Fruit fly (Drosophila melanogaster) whole organism, embryonic: ENCODE data around the gene ppl.
A peak's percentile ranks its signal among the peaks of the same experiment; 100 is the strongest.

ENCODE experiments used
- Adf1 ChIP-seq: fragments of 200-800 bp; sonication (Bioruptor generic); IDR thresholded peaks from 2 replicates; pipeline ENCODE4 v1.3.6; 2022; ENCODE audit warnings: missing biosample characterization, missing genetic modification characterization
- Bteb2 ChIP-seq: fragments of 200-800 bp; sonication (Bioruptor generic); optimal IDR thresholded peaks from 2 replicates; lab custom pipeline; 2016; ENCODE audit warnings: missing biosample characterization, missing genetic modification characterization
- CG10267 ChIP-seq: fragments of 200-800 bp; sonication (Bioruptor generic); optimal IDR thresholded peaks from 2 replicates; lab custom pipeline; 2018; ENCODE audit warnings: missing biosample characterization, mild to moderate bottlenecking, missing genetic modification characterization, moderate library complexity
- CG10462 ChIP-seq: fragments of 200-800 bp; sonication (Bioruptor generic); optimal IDR thresholded peaks from 2 replicates; lab custom pipeline; 2016; ENCODE audit warnings: missing biosample characterization, missing genetic modification characterization
- CG10979 ChIP-seq: fragments of 200-800 bp; sonication (Bioruptor generic); optimal IDR thresholded peaks from 2 replicates; lab custom pipeline; 2018; ENCODE audit warnings: missing biosample characterization, mild to moderate bottlenecking, missing genetic modification characterization, moderate library complexity
- CG11247 ChIP-seq: fragments of 200-800 bp; sonication (Bioruptor generic); IDR thresholded peaks from 2 replicates; pipeline ENCODE4 v1.3.6; 2022; ENCODE audit warnings: missing biosample characterization, missing genetic modification characterization
- CG11398 ChIP-seq: fragments of 200-800 bp; sonication (Bioruptor generic); optimal IDR thresholded peaks from 2 replicates; lab custom pipeline; 2016; ENCODE audit warnings: missing biosample characterization, missing genetic modification characterization
- CG12071 ChIP-seq: fragments of 200-800 bp; sonication (Bioruptor generic); optimal IDR thresholded peaks from 3 replicates; lab custom pipeline; 2018; ENCODE audit warnings: missing biosample characterization, mild to moderate bottlenecking, missing genetic modification characterization
- CG15601 ChIP-seq: fragments of 200-800 bp; sonication (Bioruptor generic); optimal IDR thresholded peaks from 3 replicates; lab custom pipeline; 2019; ENCODE audit warnings: missing biosample characterization, mild to moderate bottlenecking, missing genetic modification characterization, moderate library complexity
- CG1647 ChIP-seq: fragments of 200-800 bp; sonication (Bioruptor generic); optimal IDR thresholded peaks from 3 replicates; lab custom pipeline; 2016; ENCODE audit warnings: missing biosample characterization, missing genetic modification characterization
- CG18764 ChIP-seq: fragments of 200-800 bp; sonication (Bioruptor generic); optimal IDR thresholded peaks from 3 replicates; lab custom pipeline; 2016; ENCODE audit warnings: missing biosample characterization, missing genetic modification characterization
- CG2875 ChIP-seq: fragments of 200-800 bp; sonication (Bioruptor generic); optimal IDR thresholded peaks from 2 replicates; lab custom pipeline; 2017; ENCODE audit warnings: missing biosample characterization, mild to moderate bottlenecking, missing genetic modification characterization, missing genetic modification reagents
- CG30020 ChIP-seq: fragments of 200-800 bp; optimal IDR thresholded peaks from 2 replicates; lab custom pipeline; 2019; ENCODE audit warnings: missing biosample characterization, mild to moderate bottlenecking, missing genetic modification characterization, moderate library complexity
- CG32767 ChIP-seq: fragments of 200-800 bp; sonication (Bioruptor generic); IDR thresholded peaks from 2 replicates; pipeline ENCODE4 v1.3.6; 2022; ENCODE audit warnings: missing biosample characterization, missing genetic modification characterization
- CG4820 ChIP-seq: fragments of 200-800 bp; sonication (Bioruptor generic); optimal IDR thresholded peaks from 3 replicates; lab custom pipeline; 2016; ENCODE audit warnings: missing biosample characterization, missing genetic modification characterization
- CG5245 ChIP-seq: fragments of 200-800 bp; sonication (Bioruptor generic); optimal IDR thresholded peaks from 3 replicates; lab custom pipeline; 2016; ENCODE audit warnings: missing biosample characterization, missing genetic modification characterization
- CG6175 ChIP-seq: fragments of 200-800 bp; sonication (Bioruptor generic); IDR thresholded peaks from 3 replicates; pipeline ENCODE4 v1.3.6; 2022; ENCODE audit warnings: missing biosample characterization, missing genetic modification characterization
- CG7987 ChIP-seq: fragments of 200-800 bp; sonication (Bioruptor generic); optimal IDR thresholded peaks from 2 replicates; lab custom pipeline; 2018; ENCODE audit warnings: missing biosample characterization, mild to moderate bottlenecking, missing genetic modification characterization, moderate library complexity
- CG9797 ChIP-seq: fragments of 200-800 bp; sonication (Bioruptor generic); optimal IDR thresholded peaks from 3 replicates; lab custom pipeline; 2018; ENCODE audit warnings: missing biosample characterization, mild to moderate bottlenecking, missing genetic modification characterization
- CHES-1-like ChIP-seq: fragments of 200-800 bp; sonication (Bioruptor generic); optimal IDR thresholded peaks from 2 replicates; lab custom pipeline; 2016; ENCODE audit warnings: missing biosample characterization, missing genetic modification characterization
- CTCF ChIP-seq: fragments of 200-800 bp; sonication (Bioruptor generic); optimal IDR thresholded peaks from 2 replicates; lab custom pipeline; 2017; ENCODE audit warnings: missing biosample characterization, mild to moderate bottlenecking, missing genetic modification characterization, moderate library complexity
- D19A ChIP-seq: fragments of 200-800 bp; optimal IDR thresholded peaks from 3 replicates; lab custom pipeline; 2019; ENCODE audit warnings: missing biosample characterization, mild to moderate bottlenecking, missing genetic modification characterization, moderate library complexity
- H2.0 ChIP-seq: fragments of 200-800 bp; sonication (Bioruptor generic); IDR thresholded peaks from 2 replicates; pipeline ENCODE4 v1.3.6; 2022; ENCODE audit warnings: missing biosample characterization, missing genetic modification characterization
- HLH54F ChIP-seq: fragments of 200-800 bp; sonication (Bioruptor generic); optimal IDR thresholded peaks from 3 replicates; lab custom pipeline; 2016; ENCODE audit warnings: missing biosample characterization, missing genetic modification characterization
- Hey ChIP-seq: fragments of 200-800 bp; sonication (Bioruptor generic); optimal IDR thresholded peaks from 3 replicates; lab custom pipeline; 2018; ENCODE audit warnings: missing biosample characterization, mild to moderate bottlenecking, missing genetic modification characterization
- Hmx ChIP-seq: fragments of 200-800 bp; sonication (Bioruptor generic); optimal IDR thresholded peaks from 2 replicates; lab custom pipeline; 2016; ENCODE audit warnings: missing biosample characterization, missing genetic modification characterization
- Hr39 ChIP-seq: fragments of >200 bp; optimal IDR thresholded peaks from 2 replicates; lab custom pipeline; 2017
- Neu2 ChIP-seq: fragments of 200-800 bp; sonication (Bioruptor generic); optimal IDR thresholded peaks from 3 replicates; lab custom pipeline; 2016; ENCODE audit warnings: missing biosample characterization, missing genetic modification characterization, borderline replicate concordance
- Nf-YB ChIP-seq: fragments of 200-800 bp; sonication (Bioruptor generic); optimal IDR thresholded peaks from 3 replicates; lab custom pipeline; 2019; ENCODE audit warnings: missing biosample characterization, mild to moderate bottlenecking, missing genetic modification characterization, moderate library complexity
- Optix ChIP-seq: fragments of 200-800 bp; sonication (Bioruptor generic); IDR thresholded peaks from 3 replicates; pipeline ENCODE4 v1.3.6; 2022; ENCODE audit warnings: missing biosample characterization, missing genetic modification characterization
- Side ChIP-seq: fragments of 200-800 bp; sonication (Bioruptor generic); optimal IDR thresholded peaks from 2 replicates; lab custom pipeline; 2016; ENCODE audit warnings: missing biosample characterization, missing genetic modification characterization
- Ssrp ChIP-seq: fragments of 200-800 bp; sonication (Bioruptor generic); optimal IDR thresholded peaks from 2 replicates; lab custom pipeline; 2018; ENCODE audit warnings: missing biosample characterization, mild to moderate bottlenecking, missing genetic modification characterization, moderate library complexity
- Vsx1 ChIP-seq: fragments of 200-800 bp; sonication (Bioruptor generic); optimal IDR thresholded peaks from 2 replicates; lab custom pipeline; 2017; ENCODE audit warnings: missing biosample characterization, mild to moderate bottlenecking, missing genetic modification characterization, missing genetic modification reagents
- Xbp1 ChIP-seq: fragments of 200-800 bp; sonication (Bioruptor generic); optimal IDR thresholded peaks from 3 replicates; lab custom pipeline; 2016; ENCODE audit warnings: missing biosample characterization, mild to moderate bottlenecking, missing genetic modification characterization
- br ChIP-seq: fragments of >200 bp; optimal IDR thresholded peaks from 2 replicates; lab custom pipeline; 2017
- crc ChIP-seq: fragments of 200-800 bp; sonication (Bioruptor generic); optimal IDR thresholded peaks from 2 replicates; lab custom pipeline; 2016; ENCODE audit warnings: missing biosample characterization, missing genetic modification characterization
- dmrt11E ChIP-seq: fragments of 200-800 bp; sonication (Bioruptor generic); optimal IDR thresholded peaks from 3 replicates; lab custom pipeline; 2018; ENCODE audit warnings: missing biosample characterization, mild to moderate bottlenecking, missing genetic modification characterization, moderate library complexity
- gro ChIP-seq: fragments of 200-800 bp; sonication (Bioruptor generic); optimal IDR thresholded peaks from 2 replicates; lab custom pipeline; 2016; ENCODE audit warnings: missing biosample characterization, missing genetic modification characterization
- h ChIP-seq: fragments of >200 bp; optimal IDR thresholded peaks from 2 replicates; lab custom pipeline; 2017
- insv ChIP-seq, 2 experiments: fragments of 200-800 bp; sonication (Bioruptor generic); optimal IDR thresholded peaks; 3 replicates each; lab custom pipeline; 2016 to 2018; ENCODE audit warnings: missing biosample characterization in 2 of 2, missing genetic modification characterization in 2 of 2
- klu ChIP-seq: fragments of 200-800 bp; sonication (Bioruptor generic); IDR thresholded peaks from 2 replicates; pipeline ENCODE4 v1.3.6; 2022; ENCODE audit warnings: missing biosample characterization, missing genetic modification characterization
- lmd ChIP-seq: fragments of 200-800 bp; sonication (Bioruptor generic); IDR thresholded peaks from 2 replicates; pipeline ENCODE4 v1.3.6; 2022; ENCODE audit warnings: missing biosample characterization, missing genetic modification characterization
- lola ChIP-seq, 3 experiments: fragments of >200 bp in 2 of 3; fragments of 200-800 bp in 1 of 3; sonication (Bioruptor generic) in 1 of 3; optimal IDR thresholded peaks; 2 replicates each; lab custom pipeline; 2017 to 2019; ENCODE audit warnings: missing biosample characterization in 3 of 3, missing genetic modification characterization in 3 of 3, mild to moderate bottlenecking in 1 of 3, moderate library complexity in 1 of 3
- lov ChIP-seq, 2 experiments: fragments of 200-800 bp in 1 of 2; fragments of >200 bp in 1 of 2; sonication (Bioruptor generic) in 1 of 2; IDR thresholded peaks in 1 of 2; optimal IDR thresholded peaks in 1 of 2; 2 replicates in 1 of 2; 3 replicates in 1 of 2; pipeline versions ENCODE4 v1.3.6 to Lab custom; 2017 to 2022; ENCODE audit warnings: missing biosample characterization in 1 of 2, missing genetic modification characterization in 1 of 2
- maf-S ChIP-seq: fragments of 200-800 bp; sonication (Bioruptor generic); optimal IDR thresholded peaks from 2 replicates; lab custom pipeline; 2016; ENCODE audit warnings: missing biosample characterization, missing genetic modification characterization
- mld ChIP-seq: fragments of 200-800 bp; sonication (Bioruptor generic); IDR thresholded peaks from 3 replicates; pipeline ENCODE4 v1.3.6; 2022; ENCODE audit warnings: missing biosample characterization, missing genetic modification characterization; ENCODE audit not compliant: partially characterized antibody
- odd ChIP-seq: fragments of 200-800 bp; sonication (Bioruptor generic); optimal IDR thresholded peaks from 2 replicates; lab custom pipeline; 2017; ENCODE audit warnings: missing biosample characterization, mild to moderate bottlenecking, missing genetic modification characterization
- p53 ChIP-seq: fragments of 200-800 bp; sonication (Bioruptor generic); optimal IDR thresholded peaks from 2 replicates; lab custom pipeline; 2016; ENCODE audit warnings: missing biosample characterization, missing genetic modification characterization
- pros ChIP-seq: fragments of 200-800 bp; sonication (Bioruptor generic); optimal IDR thresholded peaks from 3 replicates; lab custom pipeline; 2019; ENCODE audit warnings: missing biosample characterization, mild to moderate bottlenecking, missing genetic modification characterization, moderate library complexity
- rib ChIP-seq: fragments of 200-800 bp; sonication (Bioruptor generic); IDR thresholded peaks from 2 replicates; pipeline ENCODE4 v1.3.6; 2022; ENCODE audit warnings: missing biosample characterization, missing genetic modification characterization
- tin ChIP-seq: fragments of 200-800 bp; sonication (Bioruptor generic); optimal IDR thresholded peaks from 3 replicates; lab custom pipeline; 2016; ENCODE audit warnings: missing biosample characterization, missing genetic modification characterization
- twi ChIP-seq: fragments of 200-800 bp; optimal IDR thresholded peaks from 2 replicates; lab custom pipeline; 2019; ENCODE audit warnings: missing biosample characterization, mild to moderate bottlenecking, missing genetic modification characterization, moderate library complexity
- vfl ChIP-seq: fragments of 200-800 bp; sonication (Bioruptor generic); optimal IDR thresholded peaks from 2 replicates; lab custom pipeline; 2016; ENCODE audit warnings: missing biosample characterization, missing genetic modification characterization

The ppl gene

DNA sequence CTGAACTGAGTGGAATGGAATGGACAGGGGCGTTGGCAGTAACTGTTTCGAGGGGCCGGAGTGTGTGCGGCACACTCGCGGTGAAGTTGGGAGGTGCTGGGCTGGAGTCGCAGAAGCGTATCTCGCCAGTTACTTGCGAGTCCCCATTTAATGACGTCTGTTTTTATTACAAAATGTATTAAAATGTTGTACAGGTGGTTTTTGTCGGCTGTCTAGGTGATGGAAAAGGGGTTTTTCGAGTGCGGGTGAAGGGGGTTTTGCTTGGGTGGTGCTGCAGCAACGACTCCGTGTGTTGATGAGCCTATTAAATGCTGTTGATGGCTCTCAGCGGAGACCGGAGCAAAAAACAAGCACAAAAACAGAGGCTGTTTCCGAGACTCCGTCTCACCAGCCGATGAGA is 29.9 kb downstream of the ppl start (continued):
- no peak for TF ChIP-seq CG12071 (GFP tag; lab: Kevin White, UChicago)
- TF ChIP-seq HLH54F, result no peak
- TF ChIP-seq Hey, result no peak
- TF ChIP-seq CG15601 (tag; lab: Kevin White, UChicago), result no peak
- no peak for TF ChIP-seq CG30020 (tag; lab: Kevin White, UChicago)
- no peak for TF ChIP-seq CG5245 (GFP tag; lab: Kevin White, UChicago)
- TF ChIP-seq h (lab: Kevin White, UChicago), result no peak
- no peak for TF ChIP-seq gro (GFP tag; lab: Kevin White, UChicago)
- TF ChIP-seq CTCF (GFP tag; lab: Kevin White, UChicago), result no peak
- TF ChIP-seq CHES-1-like (GFP tag; lab: Kevin White, UChicago), result no peak
- TF ChIP-seq CG1647, result no peak
- TF ChIP-seq Hr39 (lab: Kevin White, UChicago), result no peak
- TF ChIP-seq insv (GFP tag; optimal IDR thresholded peaks at IDR 0.05; lab: Kevin White, UChicago), result no peak
- TF ChIP-seq Vsx1 (GFP tag; lab: Kevin White, UChicago), result no peak
- TF ChIP-seq dmrt11E (tag; lab: Kevin White, UChicago), result no peak
- no peak for TF ChIP-seq CG7987
- no peak for TF ChIP-seq CG10267 (tag; lab: Kevin White, UChicago)
- TF ChIP-seq H2.0 (GFP tag; lab: Robert Waterston, UW), result peak; percentile 38; the same call in 1 of the 2 replicates
- no peak for TF ChIP-seq rib (GFP tag; lab: Robert Waterston, UW)
- no peak for TF ChIP-seq odd (GFP tag; lab: Kevin White, UChicago)
- TF ChIP-seq Optix (GFP tag; lab: Robert Waterston, UW), result peak; percentile 54; the same call in 1 of the 3 replicates
- TF ChIP-seq Ssrp (tag; lab: Kevin White, UChicago), result no peak
- TF ChIP-seq D19A (tag; lab: Kevin White, UChicago), result no peak
- TF ChIP-seq CG11247 (GFP tag; lab: Robert Waterston, UW), result no peak; the same call in 1 of the 2 replicates
- no peak for TF ChIP-seq twi
- no peak for TF ChIP-seq Bteb2 (GFP tag; lab: Kevin White, UChicago)
- TF ChIP-seq br (lab: Kevin White, UChicago), result no peak
- no peak for TF ChIP-seq CG18764 (GFP tag; lab: Kevin White, UChicago)
- TF ChIP-seq Adf1, result peak; percentile 7; the same call in 1 of the 2 replicates
- TF ChIP-seq CG32767 (GFP tag; lab: Robert Waterston, UW), result no peak
- no peak for TF ChIP-seq klu
- TF ChIP-seq maf-S, result no peak
- peak; percentile 14 for TF ChIP-seq CG10979 (tag; lab: Kevin White, UChicago)
- TF ChIP-seq lmd, result no peak
- TF ChIP-seq Side (GFP tag; lab: Kevin White, UChicago), result no peak
- TF ChIP-seq Nf-YB, result no peak
- TF ChIP-seq CG4820, result peak; percentile 7
- no peak for TF ChIP-seq CG2875 (GFP tag; lab: Kevin White, UChicago)
- no peak; the same call in 2 of the 3 replicates for TF ChIP-seq CG6175 (GFP tag; lab: Robert Waterston, UW)
- no peak for TF ChIP-seq CG9797 (GFP tag; lab: Kevin White, UChicago)
- TF ChIP-seq mld, result no peak
- TF ChIP-seq p53 (GFP tag; lab: Kevin White, UChicago), result no peak
- TF ChIP-seq crc (GFP tag; lab: Kevin White, UChicago), result no peak
- TF ChIP-seq tin, result peak; percentile 31
- no peak for TF ChIP-seq lov (optimal IDR thresholded peaks at IDR 0.05; lab: Kevin White, UChicago)
- no peak for TF ChIP-seq lov (GFP tag; IDR thresholded peaks at IDR 0.05; lab: Robert Waterston, UW)
- peak; percentile 13 for TF ChIP-seq Xbp1
- no peak for TF ChIP-seq vfl (GFP tag; lab: Kevin White, UChicago)
- no peak for TF ChIP-seq CG10462 (GFP tag; lab: Kevin White, UChicago)
- no peak for TF ChIP-seq lola (GFP tag; optimal IDR thresholded peaks at IDR 0.05; lab: Kevin White, UChicago)
- TF ChIP-seq pros, result peak; percentile 17
- no peak for TF ChIP-seq Hmx
- TF ChIP-seq Neu2 (GFP tag; lab: Kevin White, UChicago), result no peak
- no peak for TF ChIP-seq CG11398 (GFP tag; lab: Kevin White, UChicago)
